Worm (Caenorhabditis elegans) whole organism, L2 larva: ENCODE data around the gene R02D5.24.

Source experiments
- fos-1 ChIP-seq: fragments of 150-350 bp; optimal IDR thresholded peaks from 2 replicates; lab custom pipeline; 2014; ENCODE audit warnings: missing biosample characterization, missing genetic modification characterization
- mdl-1 ChIP-seq, 2 experiments: fragments of 150-350 bp in 1 of 2; sonication (generic microtip) in 1 of 2; optimal IDR thresholded peaks; 2 replicates each; lab custom pipeline; 2017; ENCODE audit warnings: missing biosample characterization in 2 of 2, missing genetic modification characterization in 2 of 2

ce11 chrV:14484582-14484981 lies 16.6 kb upstream of the R02D5.24 start, which contains the start of gene R02D5.4:
- TF ChIP-seq fos-1 (tag; lab: Kevin White, UChicago) (no peak), mdl-1 (tag; optimal IDR thresholded peaks at IDR 0.05; lab: Kevin White, UChicago) (no peak)
